Fruit fly (Drosophila melanogaster): ENCODE results near the gene CG3436.

Gene CG3436

dm6 chr2L:125364-126252, 30.2 kb upstream of the CG3436 start (continued):
- TF ChIP-seq chinmo (GFP tag; IDR thresholded peaks at IDR 0.05; ENCODE audit: partially characterized antibody) (0 out of 4 replicates have a peak, but pooled peaks have one; percentile 48), Gsc (GFP tag; IDR thresholded peaks at IDR 0.05) (no peak), nau (GFP tag; optimal IDR thresholded peaks at IDR 0.05) (no peak), ham (GFP tag; IDR thresholded peaks at IDR 0.05) (no peak)

dm6 chr2L:128296-128715, 27.5 kb upstream of the CG3436 start:
- no peak for TF ChIP-seq Doc2 (GFP tag; IDR thresholded peaks at IDR 0.05)
- no peak for TF ChIP-seq CG6272 (GFP tag; IDR thresholded peaks at IDR 0.05)
- no peak for TF ChIP-seq CG5953 (GFP tag; IDR thresholded peaks at IDR 0.05)
- no peak for TF ChIP-seq HLHmδ (GFP tag; optimal IDR thresholded peaks at IDR 0.05)
- peak; percentile 63; the same call in 2 of the 4 replicates for TF ChIP-seq chinmo (GFP tag; IDR thresholded peaks at IDR 0.05; ENCODE audit: partially characterized antibody)
- TF ChIP-seq CG8924 (tag; optimal IDR thresholded peaks at IDR 0.05) = no peak
- no peak for TF ChIP-seq CG6689 (GFP tag; IDR thresholded peaks at IDR 0.05)
- TF ChIP-seq CG13775 (GFP tag; optimal IDR thresholded peaks at IDR 0.05) = no peak
- TF ChIP-seq CG11695 (GFP tag; IDR thresholded peaks at IDR 0.05) = peak; percentile 45; the same call in 1 of the 3 replicates
- no peak for TF ChIP-seq ken (GFP tag; IDR thresholded peaks at IDR 0.05)
- TF ChIP-seq mam (GFP tag; optimal IDR thresholded peaks at IDR 0.05) = no peak
- no peak for TF ChIP-seq Abd-B (GFP tag; optimal IDR thresholded peaks at IDR 0.05)
- no peak for TF ChIP-seq fd102C (GFP tag; optimal IDR thresholded peaks at IDR 0.05)
- TF ChIP-seq Myb (GFP tag; optimal IDR thresholded peaks at IDR 0.05) = no peak
- TF ChIP-seq Mes4 (GFP tag; optimal IDR thresholded peaks at IDR 0.05) = no peak
- TF ChIP-seq CG43689 (GFP tag; IDR thresholded peaks at IDR 0.05) = no peak
- peak in 1 of 2 experiments; percentile 15 for TF ChIP-seq Pdp1 (GFP tag; optimal IDR thresholded peaks at IDR 0.05)
- no peak for TF ChIP-seq CG4707 (GFP tag; optimal IDR thresholded peaks at IDR 0.05)
- TF ChIP-seq salm (tag; optimal IDR thresholded peaks at IDR 0.05) = no peak
- no peak for TF ChIP-seq sima (GFP tag; optimal IDR thresholded peaks at IDR 0.05)
- TF ChIP-seq tgo (GFP tag; IDR thresholded peaks at IDR 0.05) = no peak
- TF ChIP-seq zfh2 (GFP tag; optimal IDR thresholded peaks at IDR 0.05) = no peak
- no peak for TF ChIP-seq ERR (GFP tag; optimal IDR thresholded peaks at IDR 0.05)
- no peak for TF ChIP-seq CG9797 (GFP tag; optimal IDR thresholded peaks at IDR 0.05)
- TF ChIP-seq CG7372 (GFP tag; IDR thresholded peaks at IDR 0.05) = no peak
- TF ChIP-seq CG10147 (GFP tag; optimal IDR thresholded peaks at IDR 0.05) = no peak
- TF ChIP-seq Rx (GFP tag; IDR thresholded peaks at IDR 0.05) = no peak
- no peak for TF ChIP-seq Gsc (GFP tag; IDR thresholded peaks at IDR 0.05)
- no peak for TF ChIP-seq Spps (tag; optimal IDR thresholded peaks at IDR 0.05)
- no peak for TF ChIP-seq CG31441 (GFP tag; IDR thresholded peaks at IDR 0.05)
- no peak for TF ChIP-seq E2f2 (GFP tag; IDR thresholded peaks at IDR 0.05)
- TF ChIP-seq cas (GFP tag; IDR thresholded peaks at IDR 0.05) = no peak
- no peak for TF ChIP-seq PHDP (tag; optimal IDR thresholded peaks at IDR 0.05)
- no peak for TF ChIP-seq D19B (GFP tag; optimal IDR thresholded peaks at IDR 0.05)
- TF ChIP-seq Trl (optimal IDR thresholded peaks at IDR 0.05) = no peak
- no peak for TF ChIP-seq Trl (GFP tag; optimal IDR thresholded peaks at IDR 0.05)
- no peak for TF ChIP-seq B-H2 (GFP tag; optimal IDR thresholded peaks at IDR 0.05)
- TF ChIP-seq CG6654 (GFP tag; optimal IDR thresholded peaks at IDR 0.05) = no peak
- no peak for TF ChIP-seq pho (GFP tag; optimal IDR thresholded peaks at IDR 0.05)
- TF ChIP-seq CG2712 (tag; optimal IDR thresholded peaks at IDR 0.05) = no peak
- peak; percentile 40 for TF ChIP-seq CG13624 (GFP tag; optimal IDR thresholded peaks at IDR 0.05)
- TF ChIP-seq CG12299 (tag; optimal IDR thresholded peaks at IDR 0.05) = no peak
- no peak for TF ChIP-seq Sox100B (GFP tag; optimal IDR thresholded peaks at IDR 0.05)
- TF ChIP-seq CG18764 (GFP tag; optimal IDR thresholded peaks at IDR 0.05) = no peak
- TF ChIP-seq eve (GFP tag; optimal IDR thresholded peaks at IDR 0.05) = no peak
- peak; percentile 12 for TF ChIP-seq CG2678 (tag; optimal IDR thresholded peaks at IDR 0.05)

Data from whole organism, embryonic.